Fruit fly (Drosophila melanogaster) Kc167 (cell line): ENCODE results near the gene tweek.

Source experiments
- Myc ChIP-seq: fragments of >200 bp; optimal IDR thresholded peaks from 2 replicates; lab custom pipeline; 2017; ENCODE audit warnings: missing external identifiers
- Sin3A ChIP-seq: fragments of >200 bp; optimal IDR thresholded peaks from 2 replicates; lab custom pipeline; 2018; ENCODE audit warnings: missing external identifiers
- h ChIP-seq: fragments of >200 bp; optimal IDR thresholded peaks from 3 replicates; lab custom pipeline; 2018; ENCODE audit warnings: missing external identifiers
- insv ChIP-seq: fragments of >200 bp; optimal IDR thresholded peaks from 3 replicates; lab custom pipeline; 2018; ENCODE audit warnings: missing external identifiers
- psq ChIP-seq: fragments of >200 bp; optimal IDR thresholded peaks from 2 replicates; lab custom pipeline; 2017; ENCODE audit warnings: missing external identifiers
- ttk ChIP-seq: sonication (Bioruptor generic); optimal IDR thresholded peaks from 2 replicates; lab custom pipeline; 2017; ENCODE audit warnings: missing external identifiers

tweek gene

DNA sequence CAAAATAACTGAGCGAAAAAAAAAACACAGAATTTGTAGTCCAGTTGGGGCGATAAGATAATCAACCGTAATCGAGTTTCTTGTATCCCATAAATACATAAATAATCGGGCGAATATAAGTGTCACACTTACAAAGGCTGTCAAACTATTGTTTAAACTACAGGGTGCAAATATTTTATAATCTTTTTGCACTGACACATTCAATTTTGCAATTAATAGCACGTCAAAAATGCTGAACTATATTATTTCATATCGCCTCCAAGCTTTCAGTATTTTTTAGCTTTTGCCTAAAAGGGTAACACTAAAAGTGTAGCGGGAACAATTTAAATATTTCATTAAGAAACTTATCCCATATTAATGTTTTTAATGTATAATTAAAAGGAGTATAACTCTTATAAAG is 21.9 kb downstream of the tweek start, which contains the start of gene ApepP:
Gene ApepP (minus strand): TSS at position 242 of the 400 bp plus-strand sequence.
- TF ChIP-seq Myc, result no peak
- no peak for TF ChIP-seq Sin3A (lab: Kevin White, UChicago)
- TF ChIP-seq insv (lab: Kevin White, UChicago), result no peak
- no peak for TF ChIP-seq psq (lab: Kevin White, UChicago)
- TF ChIP-seq h (lab: Kevin White, UChicago), result no peak
- TF ChIP-seq ttk (lab: Kevin White, UChicago), result no peak

DNA sequence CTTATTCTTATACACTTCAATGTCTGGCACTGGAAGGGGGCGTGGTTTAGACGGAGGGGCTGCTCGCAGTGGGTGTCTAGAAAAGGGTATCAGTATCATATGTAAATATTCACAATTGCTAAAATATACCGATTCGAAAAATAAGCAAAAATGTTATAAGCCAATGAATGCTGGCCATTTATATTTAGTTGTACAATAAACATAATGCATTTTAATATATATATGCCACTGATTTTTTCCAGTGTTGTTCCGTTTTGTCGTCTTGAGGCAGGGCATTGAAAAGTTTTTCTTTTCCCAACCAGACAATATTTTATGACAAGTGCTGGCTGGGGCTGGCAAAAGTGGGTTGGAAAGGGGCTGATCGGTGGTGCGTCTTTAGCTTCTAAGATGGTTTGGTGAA is 33.5 kb downstream of the tweek start:
- no peak for TF ChIP-seq psq (lab: Kevin White, UChicago)
- no peak for TF ChIP-seq h (lab: Kevin White, UChicago)
- no peak for TF ChIP-seq Myc
- TF ChIP-seq ttk (lab: Kevin White, UChicago), result no peak
- no peak for TF ChIP-seq Sin3A (lab: Kevin White, UChicago)
- no peak for TF ChIP-seq insv (lab: Kevin White, UChicago)
